Worm (Caenorhabditis elegans): Measurements from ENCODE around the gene ZK1320.13.

The ZK1320.13 gene

DNA sequence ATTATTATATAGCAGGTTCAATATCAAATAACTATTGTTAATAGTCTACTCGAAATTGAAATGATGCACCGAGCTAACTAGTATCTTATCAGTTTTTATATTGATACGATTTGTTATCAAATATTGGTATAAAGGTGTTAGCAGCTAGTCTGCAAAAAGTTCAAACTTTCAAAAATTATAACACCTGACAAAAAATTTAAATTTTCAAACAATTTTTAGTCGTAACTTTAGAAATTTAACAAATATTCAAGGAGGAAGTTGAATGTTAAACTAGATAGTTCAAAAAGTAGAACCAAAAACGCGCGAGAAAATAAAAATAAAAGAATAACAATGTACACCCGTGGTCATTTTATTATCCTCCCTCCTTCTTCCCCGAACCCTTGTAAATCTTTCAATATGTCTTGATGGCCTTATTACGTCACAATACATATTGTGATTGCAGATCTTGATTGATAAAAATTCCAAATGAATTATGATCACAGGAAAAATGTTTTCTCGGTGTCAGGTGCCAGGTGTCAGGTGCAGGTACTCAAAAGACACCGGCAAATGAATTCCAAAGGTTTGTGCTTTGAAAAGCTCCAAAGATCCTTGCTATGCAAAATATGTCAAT lies 25.0 kb upstream of the ZK1320.13 start, which contains the start of gene ZK1307.1:
ZK1307.1 (minus strand) TSS at position 51 of the 610 bp plus-strand sequence.
- peak; percentile 69 for TF ChIP-seq php-3 (GFP tag; IDR thresholded peaks at IDR 0.05)
- no peak for TF ChIP-seq unc-130 (GFP tag; optimal IDR thresholded peaks at IDR 0.05)
- TF ChIP-seq pqm-1 (tag; optimal IDR thresholded peaks at IDR 0.05) = peak; percentile 47
- peak; percentile 27 for TF ChIP-seq nhr-28 (tag; optimal IDR thresholded peaks at IDR 0.05)
- TF ChIP-seq nhr-102 (tag; optimal IDR thresholded peaks at IDR 0.05) = no peak
- TF ChIP-seq hlh-30 (tag; optimal IDR thresholded peaks at IDR 0.05; ENCODE audit: insufficient read depth) = peak; percentile 56

DNA sequence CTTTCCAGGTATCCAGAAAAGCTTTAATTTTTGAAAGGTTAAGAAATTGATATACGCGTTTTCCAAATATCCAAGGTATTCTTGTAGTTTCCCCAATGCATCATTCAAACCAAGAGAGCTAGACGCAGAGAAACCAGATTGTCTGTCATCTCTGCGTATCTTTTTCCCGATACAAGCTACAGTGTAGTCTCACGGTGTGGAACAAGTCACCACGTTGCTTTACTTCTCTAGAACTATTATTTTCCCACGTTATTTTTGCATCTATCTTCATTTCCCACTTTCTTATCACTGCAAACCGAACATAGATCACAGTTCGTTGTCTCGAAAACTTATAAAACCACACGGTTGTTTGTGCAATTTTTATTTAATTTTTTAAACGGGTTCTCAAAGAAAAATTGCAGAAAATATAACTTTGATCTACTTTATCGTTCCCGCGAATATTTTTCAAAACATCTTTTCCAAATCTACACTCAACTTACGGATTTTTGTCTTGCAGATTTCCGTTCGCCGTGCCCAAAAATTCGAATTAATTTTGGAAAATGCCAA lies 24.3 kb upstream of the ZK1320.13 start, which contains the start of gene gstk-1:
gstk-1 (plus strand) TSS at position 496 of the 546 bp plus-strand sequence.
- peak; percentile 2 for TF ChIP-seq aha-1 (tag)
- TF ChIP-seq lin-39 (tag; optimal IDR thresholded peaks at IDR 0.05) = no peak
- no peak for TF ChIP-seq aly-2 (tag; optimal IDR thresholded peaks at IDR 0.05)
- TF ChIP-seq pqm-1 (tag; optimal IDR thresholded peaks at IDR 0.05) = peak; percentile 22
- TF ChIP-seq mep-1 (tag; optimal IDR thresholded peaks at IDR 0.05) = peak; percentile 30
- TF ChIP-seq ceh-62 (tag; optimal IDR thresholded peaks at IDR 0.05) = no peak
- peak; percentile 36 for TF ChIP-seq nhr-102 (tag; optimal IDR thresholded peaks at IDR 0.05)
- TF ChIP-seq egl-43 (GFP tag; IDR thresholded peaks at IDR 0.05) = no peak
- peak; percentile 16 for TF ChIP-seq T20F7.1 (GFP tag; optimal IDR thresholded peaks at IDR 0.05)
- TF ChIP-seq dve-1 (tag; optimal IDR thresholded peaks at IDR 0.05; ENCODE audit: insufficient read depth) = peak; percentile 58
- TF ChIP-seq daf-16 (GFP tag; optimal IDR thresholded peaks at IDR 0.05) = no peak
- TF ChIP-seq daf-16 (tag; optimal IDR thresholded peaks at IDR 0.05) = peak; percentile 65
- no peak for TF ChIP-seq lin-1 (GFP tag; IDR thresholded peaks at IDR 0.05)
- peak; percentile 67 for TF ChIP-seq nhr-48 (tag; optimal IDR thresholded peaks at IDR 0.05)
- TF ChIP-seq mxl-3 (GFP tag; optimal IDR thresholded peaks at IDR 0.05) = peak; percentile 98
- peak; percentile 62 for TF ChIP-seq nhr-28 (tag; optimal IDR thresholded peaks at IDR 0.05)
- peak; percentile 90 for TF ChIP-seq dmd-6 (GFP tag; IDR thresholded peaks at IDR 0.05)
- peak in 1 of 2 experiments; percentile 60 for TF ChIP-seq mdl-1 (tag; optimal IDR thresholded peaks at IDR 0.05)
- TF ChIP-seq php-3 (GFP tag; IDR thresholded peaks at IDR 0.05) = peak; percentile 55; the same call in 1 of the 2 replicates
- TF ChIP-seq nhr-237 (tag; optimal IDR thresholded peaks at IDR 0.05) = no peak
- TF ChIP-seq set-16 (GFP tag; IDR thresholded peaks at IDR 0.05) = no peak
- no peak for TF ChIP-seq sdz-12 (GFP tag; optimal IDR thresholded peaks at IDR 0.05)
- no peak for TF ChIP-seq nhr-76 (tag; optimal IDR thresholded peaks at IDR 0.05)
- no peak for TF ChIP-seq Y5F2A.4 (GFP tag; optimal IDR thresholded peaks at IDR 0.05)
- peak; percentile 47; the same call in 1 of the 2 replicates for TF ChIP-seq ceh-20 (GFP tag; IDR thresholded peaks at IDR 0.05)
- TF ChIP-seq dmd-8 (GFP tag; IDR thresholded peaks at IDR 0.05) = 0 out of 2 replicates have a peak, but pooled peaks have one; percentile 25
- peak; percentile 68 for TF ChIP-seq hlh-11 (tag; optimal IDR thresholded peaks at IDR 0.05)
- TF ChIP-seq lin-38 (GFP tag; IDR thresholded peaks at IDR 0.05) = no peak
- TF ChIP-seq lin-13 (GFP tag; optimal IDR thresholded peaks at IDR 0.05) = peak; percentile 84
- peak in 1 of 2 experiments; percentile 3 for TF ChIP-seq unc-62 (GFP tag; optimal IDR thresholded peaks at IDR 0.05 in 1 of 2)
- TF ChIP-seq unc-62 (tag; optimal IDR thresholded peaks at IDR 0.05) = no peak
- TF ChIP-seq madf-9 (GFP tag; conservative IDR thresholded peaks at IDR 0.05) = no peak
- TF ChIP-seq daf-8 (GFP tag; IDR thresholded peaks at IDR 0.05) = no peak
- TF ChIP-seq daf-12 (tag; optimal IDR thresholded peaks at IDR 0.05) = no peak

DNA sequence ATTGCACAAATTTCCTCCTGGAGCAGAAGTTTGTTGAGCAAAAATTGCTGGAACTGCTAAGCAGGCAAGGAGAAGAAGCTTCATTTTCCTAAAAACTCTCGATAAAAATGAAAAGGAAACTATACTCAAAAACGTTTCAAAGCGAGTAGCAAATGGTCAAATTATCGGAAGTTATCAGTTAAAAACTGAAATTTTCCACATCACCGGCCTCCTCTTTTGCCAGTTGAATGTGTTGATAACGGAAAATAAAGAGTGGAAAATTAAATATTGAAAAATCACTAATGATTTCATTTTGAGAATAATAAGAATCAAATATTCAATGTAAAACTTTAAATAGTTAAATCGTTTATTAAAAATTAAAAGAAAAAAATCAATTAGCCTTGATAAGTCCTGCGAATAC lies 21.7 kb upstream of the ZK1320.13 start, which contains the start of gene ZK1320.2:
ZK1320.2 (minus strand) TSS at position 88 of the 400 bp plus-strand sequence.
- no peak for TF ChIP-seq daf-16 (GFP tag; optimal IDR thresholded peaks at IDR 0.05)
- peak; percentile 43 for TF ChIP-seq daf-16 (tag; optimal IDR thresholded peaks at IDR 0.05)
- TF ChIP-seq dmd-6 (GFP tag; IDR thresholded peaks at IDR 0.05) = peak; percentile 48; the same call in 1 of the 2 replicates
- TF ChIP-seq jun-1 (tag; optimal IDR thresholded peaks at IDR 0.05) = no peak
- TF ChIP-seq dve-1 (tag; optimal IDR thresholded peaks at IDR 0.05; ENCODE audit: insufficient read depth) = peak; percentile 17
- TF ChIP-seq mdl-1 (tag; optimal IDR thresholded peaks at IDR 0.05) = no peak
- peak; percentile 55 for TF ChIP-seq nhr-28 (tag; optimal IDR thresholded peaks at IDR 0.05)
- peak; percentile 69 for TF ChIP-seq pqm-1 (tag; optimal IDR thresholded peaks at IDR 0.05)
